Worm (Caenorhabditis elegans) whole organism, L2 larva: Measurements from ENCODE around the gene Y55F3BR.10.

Experiments
- ama-1 ChIP-seq: fragments of 150-350 bp; optimal IDR thresholded peaks from 2 replicates; lab custom pipeline; 2018; ENCODE audit warnings: inconsistent platforms
- blmp-1 ChIP-seq: sonication (generic microtip); optimal IDR thresholded peaks from 2 replicates; lab custom pipeline; 2017; ENCODE audit warnings: missing genetic modification characterization, mild to moderate bottlenecking, missing compliant biosample characterization, antibody characterized with exemption, moderate library complexity; ENCODE audit not compliant: insufficient read depth
- nhr-25 ChIP-seq: fragments of 150-350 bp; sonication (generic microtip); optimal IDR thresholded peaks from 3 replicates; lab custom pipeline; 2014; ENCODE audit warnings: missing biosample characterization, missing genetic modification characterization
- nhr-77 ChIP-seq: fragments of 150-350 bp; optimal IDR thresholded peaks from 2 replicates; lab custom pipeline; 2014; ENCODE audit warnings: missing biosample characterization, missing genetic modification characterization

ce11 chrIV:800518-800917 is 31.7 kb upstream of the Y55F3BR.10 start, which contains the start of gene mrpl-46:
- no peak for TF ChIP-seq ama-1
- TF ChIP-seq nhr-77 (tag; lab: Kevin White, UChicago) = no peak
- no peak for TF ChIP-seq nhr-25 (tag; lab: Kevin White, UChicago)
- TF ChIP-seq blmp-1 = no peak
